Fruit fly (Drosophila melanogaster) S2 (cell line): ENCODE measurements around the gene hiro.

Experiments used
- CG8478 ChIP-seq: fragments of >200 bp; optimal IDR thresholded peaks from 2 replicates; lab custom pipeline; 2018
- CTCF ChIP-seq, 2 experiments: fragments of >200 bp; optimal IDR thresholded peaks; 2 replicates each; lab custom pipeline; 2018

DNA sequence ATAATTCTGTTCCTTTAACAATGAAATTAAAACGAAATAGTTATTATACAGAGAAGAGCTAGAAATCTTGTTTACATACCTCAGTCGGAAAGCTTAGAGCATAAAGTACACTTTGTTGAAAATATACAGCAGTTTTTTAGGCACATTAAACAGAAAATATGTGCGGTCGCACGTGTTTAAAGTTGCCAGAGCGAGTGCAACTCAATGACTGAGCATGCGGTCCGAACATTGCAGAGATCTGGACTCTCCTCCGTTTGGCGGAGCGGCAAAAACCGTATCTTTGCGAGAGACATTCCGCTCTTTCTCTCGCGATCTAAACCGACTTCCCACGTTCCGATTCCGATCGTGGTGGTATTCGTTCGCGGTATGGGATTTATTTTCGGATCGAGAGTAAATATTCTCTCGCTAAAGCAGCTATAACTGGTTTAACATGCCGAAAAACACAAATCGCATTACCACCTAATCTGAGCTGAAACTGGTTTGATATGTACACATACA, 20.3 kb upstream of the hiro start, which contains the start of gene CG13895:
- TF ChIP-seq CTCF (optimal IDR thresholded peaks at IDR 0.05; lab: Kevin White, UChicago): no peak
- no peak for TF ChIP-seq CG8478 (lab: Kevin White, UChicago)
